Worm (Caenorhabditis elegans) whole organism, L1 larva: ENCODE data around the gene gop-2.
A peak's percentile ranks its signal among the peaks of the same experiment; 100 is the strongest.

Experiments
- C04F5.9 ChIP-seq: sonication (generic microtip); optimal IDR thresholded peaks from 2 replicates; lab custom pipeline; 2016; ENCODE audit warnings: missing genetic modification characterization, missing compliant biosample characterization
- C16A3.4 ChIP-seq: fragments of 150-350 bp; optimal IDR thresholded peaks from 2 replicates; lab custom pipeline; 2014; ENCODE audit warnings: missing biosample characterization, missing genetic modification characterization
- C34B4.2 ChIP-seq: sonication (generic microtip); optimal IDR thresholded peaks from 2 replicates; lab custom pipeline; 2017; ENCODE audit warnings: mild to moderate bottlenecking, missing genetic modification characterization, missing compliant biosample characterization
- F16B12.6 ChIP-seq: fragments of 150-350 bp; optimal IDR thresholded peaks from 2 replicates; lab custom pipeline; 2014; ENCODE audit warnings: missing biosample characterization, missing genetic modification characterization
- aha-1 ChIP-seq: fragments of 150-350 bp; optimal IDR thresholded peaks from 2 replicates; lab custom pipeline; 2014; ENCODE audit warnings: missing biosample characterization, missing genetic modification characterization
- alr-1 ChIP-seq: fragments of 200-800 bp; sonication (Bioruptor generic); optimal IDR thresholded peaks from 2 replicates; lab custom pipeline; 2018; ENCODE audit warnings: borderline replicate concordance, mild to moderate bottlenecking, missing genetic modification characterization, missing compliant biosample characterization
- blmp-1 ChIP-seq: fragments of 150-350 bp; optimal IDR thresholded peaks from 2 replicates; lab custom pipeline; 2014; ENCODE audit warnings: missing biosample characterization, missing genetic modification characterization
- ceh-8 ChIP-seq: fragments of 200-800 bp; sonication (Bioruptor generic); optimal IDR thresholded peaks from 2 replicates; lab custom pipeline; 2018; ENCODE audit warnings: mild to moderate bottlenecking, missing genetic modification characterization, moderate library complexity, missing compliant biosample characterization
- dpl-1 ChIP-seq, 3 experiments: fragments of 150-350 bp in 2 of 3; sonication (generic microtip) in 1 of 3; optimal IDR thresholded peaks; 2 replicates each; lab custom pipeline; 2014 to 2017; ENCODE audit warnings: missing biosample characterization in 3 of 3, missing genetic modification characterization in 3 of 3, missing genetic modification reagents in 3 of 3
- dsc-1 ChIP-seq: sonication (generic microtip); optimal IDR thresholded peaks from 2 replicates; lab custom pipeline; 2016; ENCODE audit warnings: mild to moderate bottlenecking, missing genetic modification characterization, missing compliant biosample characterization
- efl-1 ChIP-seq, 4 experiments: fragments of 150-350 bp; optimal IDR thresholded peaks in 3 of 4; peaks in 1 of 4; 1 replicate in 1 of 4; 2 replicates in 3 of 4; lab custom pipeline; 2014; ENCODE audit warnings: missing biosample characterization in 2 of 4, missing genetic modification characterization in 2 of 4, missing genetic modification reagents in 2 of 4
- efl-3 ChIP-seq: fragments of 200-800 bp; sonication (Bioruptor generic); optimal IDR thresholded peaks from 2 replicates; lab custom pipeline; 2018; ENCODE audit warnings: mild to moderate bottlenecking, missing genetic modification characterization, missing compliant biosample characterization
- egl-13 ChIP-seq: sonication (generic microtip); optimal IDR thresholded peaks from 2 replicates; lab custom pipeline; 2016; ENCODE audit warnings: missing genotype, missing genetic modification reagents, missing genetic modification characterization, missing compliant biosample characterization
- elt-2 ChIP-seq: sonication (generic microtip); optimal IDR thresholded peaks from 2 replicates; lab custom pipeline; 2016; ENCODE audit warnings: missing genetic modification characterization, mild to moderate bottlenecking, inconsistent platforms, missing compliant biosample characterization, missing genetic modification reagents
- elt-3 ChIP-seq, 6 experiments: fragments of 150-350 bp in 1 of 6; sonication (generic microtip); optimal IDR thresholded peaks; 2 replicates each; lab custom pipeline; 2017 to 2018; ENCODE audit warnings: missing biosample characterization in 6 of 6, missing genetic modification characterization in 6 of 6, inconsistent platforms in 1 of 6
- fkh-8 ChIP-seq: sonication (generic microtip); optimal IDR thresholded peaks from 2 replicates; lab custom pipeline; 2016; ENCODE audit warnings: mild to moderate bottlenecking, missing genetic modification characterization, missing compliant biosample characterization
- fos-1 ChIP-seq: fragments of 150-350 bp; optimal IDR thresholded peaks from 2 replicates; lab custom pipeline; 2014; ENCODE audit warnings: missing biosample characterization, missing genetic modification characterization
- isw-1 ChIP-seq: fragments of 200-800 bp; sonication (Bioruptor generic); IDR thresholded peaks from 2 replicates; pipeline ENCODE4 v1.3.6; 2022; ENCODE audit warnings: missing genetic modification characterization, missing compliant biosample characterization
- jun-1 ChIP-seq: fragments of 150-350 bp; optimal IDR thresholded peaks from 2 replicates; lab custom pipeline; 2014; ENCODE audit warnings: missing biosample characterization, missing genetic modification reagents, missing genetic modification characterization
- lin-13 ChIP-seq: fragments of 150-350 bp; optimal IDR thresholded peaks from 2 replicates; lab custom pipeline; 2014; ENCODE audit warnings: missing biosample characterization, missing genetic modification reagents, missing genetic modification characterization
- lin-14 ChIP-seq: fragments of 200-800 bp; sonication (Bioruptor generic); optimal IDR thresholded peaks from 2 replicates; lab custom pipeline; 2018; ENCODE audit warnings: mild to moderate bottlenecking, missing genetic modification characterization, moderate library complexity, missing compliant biosample characterization
- lin-35 ChIP-seq, 2 experiments: fragments of 150-350 bp; optimal IDR thresholded peaks; 2 replicates each; lab custom pipeline; 2014; ENCODE audit warnings: missing biosample characterization in 2 of 2, missing genetic modification characterization in 2 of 2, missing genetic modification reagents in 2 of 2
- lir-3 ChIP-seq: sonication (generic microtip); optimal IDR thresholded peaks from 2 replicates; lab custom pipeline; 2016; ENCODE audit warnings: mild to moderate bottlenecking, missing genetic modification characterization, moderate library complexity, missing compliant biosample characterization; ENCODE audit not compliant: poor library complexity
- lsy-2 ChIP-seq, 2 experiments: fragments of 150-350 bp; optimal IDR thresholded peaks; 2 replicates each; lab custom pipeline; 2014; ENCODE audit warnings: missing biosample characterization in 2 of 2, missing genetic modification characterization in 2 of 2
- mab-9 ChIP-seq: fragments of 200-800 bp; sonication (Bioruptor generic); IDR thresholded peaks from 2 replicates; pipeline ENCODE4 v1.3.6; 2022; ENCODE audit warnings: missing genetic modification reagents, missing genetic modification characterization, missing compliant biosample characterization
- mdl-1 ChIP-seq, 2 experiments: fragments of 150-350 bp; optimal IDR thresholded peaks; 2 replicates each; lab custom pipeline; 2014 to 2017; ENCODE audit warnings: missing biosample characterization in 2 of 2, missing genetic modification characterization in 2 of 2, inconsistent platforms in 1 of 2
- mep-1 ChIP-seq: fragments of 150-350 bp; optimal IDR thresholded peaks from 2 replicates; lab custom pipeline; 2014; ENCODE audit warnings: missing biosample characterization, missing genetic modification characterization
- nhr-11 ChIP-seq: fragments of 150-350 bp; optimal IDR thresholded peaks from 2 replicates; lab custom pipeline; 2014; ENCODE audit warnings: missing biosample characterization, missing genetic modification characterization
- nhr-12 ChIP-seq: sonication (generic microtip); optimal IDR thresholded peaks from 2 replicates; lab custom pipeline; 2017; ENCODE audit warnings: missing biosample characterization, missing genetic modification characterization
- nhr-19 ChIP-seq: fragments of 200-800 bp; sonication (Bioruptor generic); conservative IDR thresholded peaks from 2 replicates; pipeline ENCODE4 v1.3.6; 2022; ENCODE audit warnings: missing genetic modification characterization, missing compliant biosample characterization
- nhr-20 ChIP-seq: sonication (generic microtip); optimal IDR thresholded peaks from 2 replicates; lab custom pipeline; 2016; ENCODE audit warnings: mild to moderate bottlenecking, missing genetic modification characterization, missing compliant biosample characterization
- nhr-237 ChIP-seq: fragments of 150-350 bp; optimal IDR thresholded peaks from 2 replicates; lab custom pipeline; 2014; ENCODE audit warnings: missing biosample characterization, missing genetic modification characterization
- nhr-71 ChIP-seq: sonication (generic microtip); optimal IDR thresholded peaks from 2 replicates; lab custom pipeline; 2016; ENCODE audit warnings: mild to moderate bottlenecking, missing genetic modification characterization, moderate library complexity, missing compliant biosample characterization
- nhr-85 ChIP-seq: sonication (generic microtip); peaks from one replicate; lab custom pipeline; 2016; ENCODE audit warnings: missing genetic modification characterization, inconsistent platforms, missing compliant biosample characterization
- rnt-1 ChIP-seq: sonication (generic microtip); optimal IDR thresholded peaks from 2 replicates; lab custom pipeline; 2016; ENCODE audit warnings: mild to moderate bottlenecking, missing genetic modification characterization, moderate library complexity, missing compliant biosample characterization
- skn-1 ChIP-seq: fragments of 150-350 bp; optimal IDR thresholded peaks from 2 replicates; lab custom pipeline; 2014; ENCODE audit warnings: missing biosample characterization, missing genetic modification characterization
- snu-23 ChIP-seq: sonication (generic microtip); optimal IDR thresholded peaks from 2 replicates; lab custom pipeline; 2016; ENCODE audit warnings: missing genetic modification characterization, missing compliant biosample characterization
- swsn-7 ChIP-seq: sonication (generic microtip); optimal IDR thresholded peaks from 2 replicates; lab custom pipeline; 2016; ENCODE audit warnings: missing genetic modification characterization, missing compliant biosample characterization
- tbx-2 ChIP-seq: sonication (generic microtip); optimal IDR thresholded peaks from 2 replicates; lab custom pipeline; 2016; ENCODE audit warnings: missing genetic modification characterization, missing compliant biosample characterization
- unc-130 ChIP-seq: fragments of 150-350 bp; optimal IDR thresholded peaks from 2 replicates; lab custom pipeline; 2017; ENCODE audit warnings: missing biosample characterization, missing genetic modification characterization, inconsistent platforms
- unc-30 ChIP-seq: sonication (generic microtip); optimal IDR thresholded peaks from 2 replicates; lab custom pipeline; 2017; ENCODE audit warnings: missing biosample characterization, missing genetic modification characterization
- unc-62 ChIP-seq: fragments of 150-350 bp; optimal IDR thresholded peaks from 2 replicates; lab custom pipeline; 2014; ENCODE audit warnings: missing biosample characterization, missing genetic modification reagents, missing genetic modification characterization
- unc-98 ChIP-seq: fragments of 200-800 bp; sonication (Bioruptor generic); IDR thresholded peaks from 2 replicates; pipeline ENCODE4 v1.3.6; 2022; ENCODE audit warnings: missing genetic modification characterization, missing compliant biosample characterization
- vab-15 ChIP-seq: sonication (generic microtip); optimal IDR thresholded peaks from 2 replicates; lab custom pipeline; 2017; ENCODE audit warnings: missing genotype, mild to moderate bottlenecking, missing genetic modification characterization, missing compliant biosample characterization
- xbp-1 ChIP-seq: sonication (generic microtip); optimal IDR thresholded peaks from 2 replicates; lab custom pipeline; 2016; ENCODE audit warnings: missing genetic modification characterization, missing compliant biosample characterization
- zag-1 ChIP-seq: fragments of 150-350 bp; optimal IDR thresholded peaks from 2 replicates; lab custom pipeline; 2014; ENCODE audit warnings: missing biosample characterization, missing genetic modification characterization
- ztf-4 ChIP-seq: fragments of 150-350 bp; optimal IDR thresholded peaks from 2 replicates; lab custom pipeline; 2014; ENCODE audit warnings: missing biosample characterization, missing genetic modification characterization

gop-2 gene

DNA sequence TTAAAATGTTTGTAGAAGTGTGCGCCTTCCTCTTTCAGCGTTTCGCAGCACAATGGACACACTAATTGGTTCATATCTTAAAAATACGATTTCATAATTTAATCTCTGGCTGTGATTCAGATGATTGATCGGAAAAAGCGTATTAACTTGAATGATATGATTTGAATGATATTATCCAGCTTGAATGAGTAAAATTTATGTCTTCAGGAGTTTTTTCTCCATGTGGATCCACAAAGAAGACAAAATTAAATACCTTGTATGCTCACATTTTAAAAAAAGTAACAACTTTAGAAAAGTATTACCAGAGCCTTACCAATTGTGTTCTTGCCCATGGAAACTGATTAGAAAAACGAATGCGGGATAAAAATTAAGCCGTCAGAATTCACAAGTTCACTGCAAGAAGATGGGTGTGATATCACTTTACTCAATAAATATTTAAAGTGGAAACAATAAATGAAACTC, 14.6 kb downstream of the gop-2 start, which contains the start of gene ztf-8 (continued):
- no peak for TF ChIP-seq elt-3 (tag; optimal IDR thresholded peaks at IDR 0.05; lab: Kevin White, UChicago)
- no peak for TF ChIP-seq ztf-4 (tag; lab: Kevin White, UChicago)
- TF ChIP-seq C04F5.9: no peak
- no peak for TF ChIP-seq nhr-237 (tag; lab: Kevin White, UChicago)
- peak; percentile 57 for TF ChIP-seq nhr-71 (tag; lab: Kevin White, UChicago)
- no peak for TF ChIP-seq unc-62 (GFP tag; lab: Kevin White, UChicago)

ce11 chrIII:5274250-5274649, 15.4 kb downstream of the gop-2 start:
- TF ChIP-seq C16A3.4 (no peak), elt-2 (tag; lab: Kevin White, UChicago) (no peak), nhr-85 (peak; percentile 30), mdl-1 (tag; optimal IDR thresholded peaks at IDR 0.05; lab: Kevin White, UChicago) (no peak), lir-3 (no peak), nhr-11 (tag; lab: Kevin White, UChicago) (no peak), snu-23 (GFP tag; lab: Kevin White, UChicago) (no peak), efl-3 (GFP tag; lab: Kevin White, UChicago) (no peak), efl-1 (optimal IDR thresholded peaks at IDR 0.05; lab: Kevin White, UChicago) (no peak), efl-1 (GFP tag; optimal IDR thresholded peaks at IDR 0.05 in 1 of 2; lab: Kevin White, UChicago) (peak in 1 of 2 experiments; percentile 37), mab-9 (GFP tag; lab: Robert Waterston, UW) (no peak), xbp-1 (tag; lab: Kevin White, UChicago) (no peak)

- TF ChIP-seq nhr-19: peak; percentile 18; the same call in 1 of the 2 replicates
- TF ChIP-seq zag-1 (tag; lab: Kevin White, UChicago): no peak
- no peak for TF ChIP-seq elt-2 (tag; lab: Kevin White, UChicago)
- TF ChIP-seq elt-3 (tag; optimal IDR thresholded peaks at IDR 0.05; lab: Kevin White, UChicago): peak in 1 of 6 experiments; percentile 20
- peak; percentile 57 for TF ChIP-seq C16A3.4
- TF ChIP-seq nhr-20 (tag; lab: Kevin White, UChicago): peak; percentile 31
- peak; percentile 65 for TF ChIP-seq lin-14 (GFP tag; lab: Kevin White, UChicago)
- peak; percentile 20 for TF ChIP-seq fos-1 (tag; lab: Kevin White, UChicago)
- TF ChIP-seq lin-13 (GFP tag; lab: Kevin White, UChicago): peak; percentile 48
- peak; percentile 72 for TF ChIP-seq blmp-1
- TF ChIP-seq swsn-7 (tag; lab: Kevin White, UChicago): peak; percentile 44
- peak; percentile 11 for TF ChIP-seq rnt-1 (tag; lab: Kevin White, UChicago)
- TF ChIP-seq nhr-11 (tag; lab: Kevin White, UChicago): no peak
- TF ChIP-seq skn-1 (tag; lab: Kevin White, UChicago): peak; percentile 77
- no peak for TF ChIP-seq vab-15 (tag; lab: Kevin White, UChicago)
- peak; percentile 18; the same call in 1 of the 2 replicates for TF ChIP-seq isw-1
- no peak for TF ChIP-seq tbx-2 (tag; lab: Kevin White, UChicago)
- TF ChIP-seq lin-35 (GFP tag; optimal IDR thresholded peaks at IDR 0.05; lab: Kevin White, UChicago): peak; percentile 72 to 77
- TF ChIP-seq unc-130 (tag; lab: Kevin White, UChicago): peak; percentile 17
- TF ChIP-seq unc-30 (tag; lab: Kevin White, UChicago): no peak
- peak; percentile 69 to 73 for TF ChIP-seq lsy-2 (tag; optimal IDR thresholded peaks at IDR 0.05; lab: Kevin White, UChicago)
- peak; percentile 13 for TF ChIP-seq F16B12.6
- TF ChIP-seq mep-1 (tag; lab: Kevin White, UChicago): peak; percentile 82
- TF ChIP-seq jun-1 (tag; lab: Kevin White, UChicago): peak; percentile 20
- peak; percentile 63 for TF ChIP-seq dsc-1 (tag; lab: Kevin White, UChicago)
- TF ChIP-seq unc-98 (GFP tag; lab: Robert Waterston, UW): no peak
- peak; percentile 54 to 71 (median 58) for TF ChIP-seq dpl-1 (GFP tag; optimal IDR thresholded peaks at IDR 0.05; lab: Kevin White, UChicago)
- peak; percentile 16 for TF ChIP-seq ceh-8
- TF ChIP-seq alr-1: no peak
- TF ChIP-seq fkh-8: peak; percentile 81
- TF ChIP-seq nhr-12 (tag; lab: Kevin White, UChicago): no peak
- no peak for TF ChIP-seq C34B4.2 (tag; lab: Kevin White, UChicago)
- no peak for TF ChIP-seq aha-1
- no peak for TF ChIP-seq unc-62 (GFP tag; lab: Kevin White, UChicago)
- no peak for TF ChIP-seq egl-13 (tag; lab: Kevin White, UChicago)
These were observed 16.0 kb downstream of the gop-2 start, which contains the start of the genes daf-41 and toc-1 for ce11 chrIII:5274715-5275355. Gene daf-41 (minus strand): TSS chrIII:5274765. Gene toc-1 (plus strand): TSS chrIII:5275251.
